Worm (Caenorhabditis elegans) whole organism, young adult: Measurements from ENCODE around the gene H25K10.4.

ENCODE experiments used
- ama-1 ChIP-seq, 3 experiments: fragments of 150-350 bp in 1 of 3; sonication (generic microtip) in 2 of 3; optimal IDR thresholded peaks; 2 replicates each; lab custom pipeline; 2014 to 2018; ENCODE audit warnings: missing biosample characterization in 2 of 3, missing genetic modification characterization in 2 of 3, missing genetic modification reagents in 2 of 3
- aptf-2 ChIP-seq: fragments of 200-800 bp; sonication (Bioruptor generic); conservative IDR thresholded peaks from 2 replicates; pipeline ENCODE4 v1.3.6; 2022; ENCODE audit warnings: missing genetic modification reagents, missing genetic modification characterization, missing compliant biosample characterization
- bed-2 ChIP-seq: fragments of 200-800 bp; sonication (Bioruptor generic); IDR thresholded peaks from 2 replicates; pipeline ENCODE4 v1.3.6; 2022; ENCODE audit warnings: missing genetic modification reagents, missing genetic modification characterization, missing compliant biosample characterization
- mel-28 ChIP-seq: sonication (generic microtip); optimal IDR thresholded peaks from 2 replicates; lab custom pipeline; 2016; ENCODE audit warnings: borderline replicate concordance, mild to moderate bottlenecking, missing genetic modification characterization, missing compliant biosample characterization
- rec-8 ChIP-seq, 2 experiments: sonication (generic microtip); optimal IDR thresholded peaks; 2 replicates each; lab custom pipeline; 2016; ENCODE audit warnings: mild to moderate bottlenecking in 2 of 2, missing genetic modification characterization in 2 of 2, missing genetic modification reagents in 2 of 2, missing genotype in 2 of 2, missing biosample characterization in 1 of 2, missing compliant biosample characterization in 1 of 2, moderate library complexity in 1 of 2
- unc-62 ChIP-seq: fragments of 150-350 bp; optimal IDR thresholded peaks from 2 replicates; lab custom pipeline; 2014; ENCODE audit warnings: missing biosample characterization, missing genetic modification reagents, missing genetic modification characterization

DNA sequence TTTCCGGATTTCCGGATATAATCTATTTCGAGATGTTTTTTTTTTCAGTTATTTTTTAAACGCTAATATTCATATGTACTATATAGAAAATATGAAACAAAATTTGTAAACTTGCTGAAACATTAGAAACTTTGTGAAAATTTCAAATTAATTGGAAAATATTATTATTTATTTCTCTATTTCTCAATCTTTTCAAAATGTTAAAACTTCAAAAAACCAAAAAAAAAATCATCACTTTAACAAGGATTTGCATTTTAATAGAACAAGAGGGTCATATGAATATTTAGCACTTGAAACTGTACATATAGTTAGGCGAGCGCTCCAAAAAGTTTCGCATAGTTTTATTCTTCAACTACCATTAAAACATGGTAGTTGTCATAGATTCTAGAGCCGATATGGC is 29.1 kb upstream of the H25K10.4 start, which contains the start of gene Y7A9A.1:
- TF ChIP-seq bed-2 (GFP tag; lab: Robert Waterston, UW): no peak
- no peak for TF ChIP-seq ama-1 (optimal IDR thresholded peaks at IDR 0.05; lab: Kevin White, UChicago)
- TF ChIP-seq ama-1 (GFP tag; optimal IDR thresholded peaks at IDR 0.05; lab: Kevin White, UChicago): no peak
- TF ChIP-seq aptf-2 (GFP tag; lab: Robert Waterston, UW): no peak
- TF ChIP-seq rec-8 (tag; optimal IDR thresholded peaks at IDR 0.05; lab: Kevin White, UChicago): no peak
- no peak for TF ChIP-seq unc-62 (GFP tag; lab: Kevin White, UChicago)
- TF ChIP-seq mel-28: no peak
